Worm (Caenorhabditis elegans) whole organism, mixed stage, embryonic: ENCODE data around the gene F56D1.1.

Experiments used
- ces-1 ChIP-seq: fragments of 150-350 bp; optimal IDR thresholded peaks from 2 replicates; lab custom pipeline; 2014; ENCODE audit warnings: missing biosample characterization, missing genetic modification reagents, missing genetic modification characterization
- flh-1 ChIP-seq: fragments of 200-800 bp; sonication (Bioruptor generic); optimal IDR thresholded peaks from 2 replicates; lab custom pipeline; 2018; ENCODE audit warnings: mild to moderate bottlenecking, missing genetic modification characterization, moderate library complexity, missing compliant biosample characterization
- hlh-1 ChIP-seq: fragments of 150-350 bp; optimal IDR thresholded peaks from 2 replicates; lab custom pipeline; 2014; ENCODE audit warnings: missing biosample characterization, missing genetic modification reagents, missing genetic modification characterization
- lin-13 ChIP-seq: fragments of 150-350 bp; optimal IDR thresholded peaks from 2 replicates; lab custom pipeline; 2014; ENCODE audit warnings: missing biosample characterization, missing genetic modification characterization
- lsy-2 ChIP-seq: fragments of 150-350 bp; optimal IDR thresholded peaks from 2 replicates; lab custom pipeline; 2014; ENCODE audit warnings: missing biosample characterization, missing genetic modification characterization
- nhr-28 ChIP-seq: fragments of 150-350 bp; optimal IDR thresholded peaks from 2 replicates; lab custom pipeline; 2014; ENCODE audit warnings: missing biosample characterization, missing genetic modification characterization
- nhr-76 ChIP-seq: sonication (generic microtip); optimal IDR thresholded peaks from 2 replicates; lab custom pipeline; 2017; ENCODE audit warnings: missing biosample characterization, missing genetic modification characterization
- pha-4 ChIP-seq: fragments of 150-350 bp; optimal IDR thresholded peaks from 2 replicates; lab custom pipeline; 2018; ENCODE audit warnings: missing biosample characterization, missing genetic modification reagents, missing genetic modification characterization
- sem-2 ChIP-seq: fragments of 200-800 bp; sonication (Bioruptor generic); optimal IDR thresholded peaks from 2 replicates; lab custom pipeline; 2018; ENCODE audit warnings: mild to moderate bottlenecking, missing genetic modification characterization, missing compliant biosample characterization
- unc-62 ChIP-seq: fragments of 150-350 bp; optimal IDR thresholded peaks from 2 replicates; lab custom pipeline; 2014; ENCODE audit warnings: missing biosample characterization, missing genetic modification reagents, missing genetic modification characterization

DNA sequence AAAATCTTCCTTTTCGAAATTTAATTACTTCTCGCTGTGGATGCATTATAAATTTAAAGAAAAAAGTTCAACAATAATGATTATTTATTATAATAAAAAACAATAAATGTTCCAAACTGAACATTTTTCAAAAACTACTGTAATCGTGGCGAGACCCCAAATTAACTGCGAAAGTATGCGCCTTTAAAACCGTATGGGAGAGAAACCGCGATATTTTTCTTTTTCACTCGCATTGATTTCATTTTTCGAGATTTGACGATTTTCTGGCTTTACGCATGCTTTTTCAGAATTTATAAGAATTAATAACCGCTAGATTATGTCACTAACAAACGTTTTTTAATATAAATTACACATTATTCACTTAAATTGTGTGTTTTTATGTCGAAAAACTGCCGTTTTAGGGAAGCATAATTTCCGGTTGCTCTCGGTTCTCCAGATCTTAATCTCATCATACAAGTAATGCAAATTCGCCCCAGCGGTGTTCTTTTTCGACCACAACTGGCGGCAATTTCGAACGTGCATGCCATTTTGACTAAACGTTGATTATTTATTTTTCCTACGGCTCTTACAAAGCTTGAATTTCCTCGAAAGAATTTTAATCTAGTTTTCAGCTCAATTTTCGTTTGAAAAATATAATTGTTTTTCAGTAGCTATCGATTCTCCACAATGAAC, 22.7 kb downstream of the F56D1.1 start, which contains the start of gene F12A10.8:
- no peak for TF ChIP-seq pha-4 (tag; lab: Kevin White, UChicago)
- no peak for TF ChIP-seq flh-1 (GFP tag; lab: Kevin White, UChicago)
- no peak for TF ChIP-seq hlh-1 (tag; lab: Kevin White, UChicago)
- TF ChIP-seq nhr-76 (tag; lab: Kevin White, UChicago) = no peak
- TF ChIP-seq ces-1 = peak; percentile 89
- TF ChIP-seq sem-2 (GFP tag; lab: Kevin White, UChicago) = no peak
- TF ChIP-seq lsy-2 (tag; lab: Kevin White, UChicago) = no peak
- TF ChIP-seq nhr-28 (tag; lab: Kevin White, UChicago) = no peak
- no peak for TF ChIP-seq unc-62
- TF ChIP-seq lin-13 = no peak
